Worm (Caenorhabditis elegans) whole organism, L2 larva: ENCODE results near the gene pigt-1.

Source experiments
- Y55F3AM.14 ChIP-seq: fragments of 200-800 bp; sonication (Bioruptor generic); optimal IDR thresholded peaks from 2 replicates; lab custom pipeline; 2018; ENCODE audit warnings: mild to moderate bottlenecking, missing genetic modification characterization, missing compliant biosample characterization
- ama-1 ChIP-seq: fragments of 150-350 bp; optimal IDR thresholded peaks from 2 replicates; lab custom pipeline; 2018; ENCODE audit warnings: inconsistent platforms
- ceh-16 ChIP-seq: fragments of 150-350 bp; optimal IDR thresholded peaks from 2 replicates; lab custom pipeline; 2014; ENCODE audit warnings: missing biosample characterization, missing genetic modification characterization
- ceh-82 ChIP-seq: fragments of 150-350 bp; optimal IDR thresholded peaks from 2 replicates; lab custom pipeline; 2014; ENCODE audit warnings: missing biosample characterization, missing genetic modification characterization
- lsy-2 ChIP-seq, 2 experiments: fragments of 150-350 bp in 1 of 2; sonication (generic microtip) in 1 of 2; optimal IDR thresholded peaks; 2 replicates each; lab custom pipeline; 2014 to 2017; ENCODE audit warnings: missing biosample characterization in 2 of 2, missing genetic modification characterization in 2 of 2
- mdl-1 ChIP-seq, 2 experiments: fragments of 150-350 bp in 1 of 2; sonication (generic microtip) in 1 of 2; optimal IDR thresholded peaks; 2 replicates each; lab custom pipeline; 2017; ENCODE audit warnings: missing biosample characterization in 2 of 2, missing genetic modification characterization in 2 of 2
- nhr-12 ChIP-seq: fragments of 150-350 bp; optimal IDR thresholded peaks from 2 replicates; lab custom pipeline; 2014; ENCODE audit warnings: missing biosample characterization, missing genetic modification characterization
- peb-1 ChIP-seq: fragments of 150-350 bp; optimal IDR thresholded peaks from 2 replicates; lab custom pipeline; 2014; ENCODE audit warnings: missing biosample characterization, missing genetic modification characterization
- snpc-4 ChIP-seq: fragments of 150-350 bp; optimal IDR thresholded peaks from 2 replicates; lab custom pipeline; 2014; ENCODE audit warnings: missing biosample characterization, missing genetic modification characterization
- unc-62 ChIP-seq: fragments of 150-350 bp; optimal IDR thresholded peaks from 2 replicates; lab custom pipeline; 2014; ENCODE audit warnings: missing biosample characterization, missing genetic modification reagents, missing genetic modification characterization

- no peak for TF ChIP-seq ceh-82 (tag; lab: Kevin White, UChicago)
- TF ChIP-seq nhr-12 (tag; lab: Kevin White, UChicago), result no peak
- TF ChIP-seq snpc-4 (tag; lab: Kevin White, UChicago), result no peak
- TF ChIP-seq unc-62, result no peak
- TF ChIP-seq peb-1 (tag; lab: Kevin White, UChicago), result no peak
- TF ChIP-seq lsy-2 (tag; optimal IDR thresholded peaks at IDR 0.05; lab: Kevin White, UChicago), result no peak
- no peak for TF ChIP-seq mdl-1 (tag; optimal IDR thresholded peaks at IDR 0.05; lab: Kevin White, UChicago)
- TF ChIP-seq ceh-16 (tag; lab: Kevin White, UChicago), result no peak
- no peak for TF ChIP-seq Y55F3AM.14 (GFP tag; lab: Kevin White, UChicago)
- TF ChIP-seq ama-1 (lab: Kevin White, UChicago), result no peak
These were observed 49.0 kb upstream of the pigt-1 start for ce11 chrV:11007651-11008050.
